Worm (Caenorhabditis elegans) whole organism, midembryonic: ENCODE data around the gene ehs-1.

Experiments
- T22C8.4 ChIP-seq: fragments of 200-800 bp; sonication (Bioruptor generic); IDR thresholded peaks from 2 replicates; pipeline ENCODE4 v1.3.6; 2022; ENCODE audit warnings: missing genetic modification characterization, missing compliant biosample characterization
- flt-1 ChIP-seq: fragments of 200-800 bp; sonication (Bioruptor generic); IDR thresholded peaks from 2 replicates; pipeline ENCODE4 v1.3.6; 2022; ENCODE audit warnings: missing genetic modification characterization, missing compliant biosample characterization
- klf-2 ChIP-seq: fragments of 200-800 bp; sonication (Bioruptor generic); conservative IDR thresholded peaks from 2 replicates; pipeline ENCODE4 v1.3.6; 2022; ENCODE audit warnings: missing genetic modification reagents, missing genetic modification characterization, missing compliant biosample characterization
- med-1 ChIP-seq: sonication (generic microtip); optimal IDR thresholded peaks from 2 replicates; lab custom pipeline; 2017; ENCODE audit warnings: missing genetic modification characterization, mild to moderate bottlenecking, missing compliant biosample characterization, antibody characterized with exemption, missing genetic modification reagents; ENCODE audit not compliant: insufficient read depth
- ref-1 ChIP-seq: fragments of 200-800 bp; sonication (Bioruptor generic); conservative IDR thresholded peaks from 2 replicates; pipeline ENCODE4 v1.3.6; 2022; ENCODE audit warnings: missing genetic modification reagents, missing genetic modification characterization, missing compliant biosample characterization
- ztf-23 ChIP-seq: fragments of 200-800 bp; sonication (Bioruptor generic); IDR thresholded peaks from 2 replicates; pipeline ENCODE4 v1.3.6; 2022; ENCODE audit warnings: missing genetic modification reagents, missing genetic modification characterization, missing compliant biosample characterization
- ztf-29 ChIP-seq: fragments of 200-800 bp; sonication (Bioruptor generic); IDR thresholded peaks from 2 replicates; pipeline ENCODE4 v1.3.6; 2022; ENCODE audit warnings: missing genetic modification reagents, missing genetic modification characterization, missing compliant biosample characterization

ce11 chrII:5854122-5854521, 33.6 kb downstream of the ehs-1 start, which contains the start of gene H41C03.1:
- no peak for TF ChIP-seq ref-1
- no peak for TF ChIP-seq med-1
- no peak for TF ChIP-seq ztf-23 (GFP tag; lab: Robert Waterston, UW)
- TF ChIP-seq flt-1 = no peak
- TF ChIP-seq T22C8.4 (GFP tag; lab: Robert Waterston, UW) = no peak
- no peak for TF ChIP-seq ztf-29 (GFP tag; lab: Robert Waterston, UW)
- TF ChIP-seq klf-2 (GFP tag; lab: Robert Waterston, UW) = no peak
